Worm (Caenorhabditis elegans): ENCODE measurements around the gene eif-2Bepsilon.

ce11 chrII:8648843-8649242, 12.8 kb upstream of the eif-2Bepsilon start:
- TF ChIP-seq sdz-38 (tag; optimal IDR thresholded peaks at IDR 0.05) = no peak
- no peak for TF ChIP-seq F22D6.2 (tag; optimal IDR thresholded peaks at IDR 0.05)
- no peak for TF ChIP-seq ama-1 (optimal IDR thresholded peaks at IDR 0.05)
- TF ChIP-seq ama-1 (GFP tag; optimal IDR thresholded peaks at IDR 0.05) = no peak
- TF ChIP-seq snpc-4 (GFP tag; optimal IDR thresholded peaks at IDR 0.05) = no peak
- no peak for TF ChIP-seq snpc-4 (tag; optimal IDR thresholded peaks at IDR 0.05)

Measured in whole organism, young adult.